Worm (Caenorhabditis elegans) whole organism, L4/young adult: ENCODE data around the gene str-263.
"Not testable (repeated sequence)": the region's sequence is repeated elsewhere in the genome, so short reads cannot be mapped to it uniquely, and the experiment has no call there.

Source experiments
- W03F9.2 ChIP-seq: fragments of 150-350 bp; optimal IDR thresholded peaks from 2 replicates; lab custom pipeline; 2014; ENCODE audit warnings: missing biosample characterization, missing genetic modification characterization
- dao-5 ChIP-seq: sonication (generic microtip); optimal IDR thresholded peaks from 2 replicates; lab custom pipeline; 2016; ENCODE audit warnings: missing genotype, missing genetic modification characterization, moderate library complexity, missing compliant biosample characterization
- him-1 ChIP-seq: sonication (generic microtip); optimal IDR thresholded peaks from 2 replicates; lab custom pipeline; 2016; ENCODE audit warnings: missing genotype, missing genetic modification reagents, missing genetic modification characterization, missing compliant biosample characterization

Gene str-263

DNA sequence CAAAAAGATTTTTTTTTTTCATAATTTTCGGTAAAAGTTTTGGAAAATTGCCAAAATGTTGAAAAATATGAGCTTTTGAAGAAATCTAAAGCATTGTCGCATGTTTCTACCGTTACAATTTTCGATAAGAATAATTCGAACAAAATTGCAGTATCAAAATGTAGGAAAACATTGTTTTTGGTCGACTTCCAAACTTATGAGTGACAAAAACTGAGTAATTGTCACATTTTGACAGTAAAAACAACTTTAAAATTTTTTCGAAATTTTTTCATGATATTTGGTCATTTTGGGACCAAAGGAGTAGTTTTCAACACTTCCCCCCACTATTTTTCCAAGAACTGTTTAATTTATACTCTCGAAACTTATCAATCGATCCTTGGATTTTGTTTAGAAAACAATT is 18.4 kb upstream of the str-263 start, which contains the start of gene fbxa-139:
Gene fbxa-139 (minus strand): TSS at position 101 of the 400 bp plus-strand sequence.
- TF ChIP-seq him-1 (tag; lab: Kevin White, UChicago) = no peak
- no peak for TF ChIP-seq dao-5 (tag; lab: Kevin White, UChicago)

DNA sequence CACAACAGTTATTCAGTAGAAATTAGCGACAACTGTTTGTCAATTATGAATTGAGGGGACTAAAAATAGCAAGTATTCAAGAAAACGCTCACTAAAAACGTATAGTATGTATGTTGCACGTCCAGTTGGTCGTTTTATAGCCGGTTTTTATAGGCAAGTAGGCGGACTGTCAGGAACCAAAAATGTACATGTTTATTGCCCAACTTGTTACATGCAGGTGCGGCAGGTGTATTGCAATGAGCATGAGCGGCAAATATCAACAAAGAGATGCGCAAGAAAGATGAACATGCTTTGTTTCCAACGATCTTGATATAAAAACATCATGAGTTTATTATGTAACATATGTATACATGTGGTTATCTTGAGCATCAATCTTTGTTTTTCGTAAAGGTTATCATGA is 13.2 kb upstream of the str-263 start, which contains the start of gene B0391.14:
Gene B0391.14 (minus strand): TSS at position 101 of the 400 bp plus-strand sequence.
- TF ChIP-seq dao-5, W03F9.2, him-1 (tag; lab: Kevin White, UChicago): not testable (repeated sequence)

DNA sequence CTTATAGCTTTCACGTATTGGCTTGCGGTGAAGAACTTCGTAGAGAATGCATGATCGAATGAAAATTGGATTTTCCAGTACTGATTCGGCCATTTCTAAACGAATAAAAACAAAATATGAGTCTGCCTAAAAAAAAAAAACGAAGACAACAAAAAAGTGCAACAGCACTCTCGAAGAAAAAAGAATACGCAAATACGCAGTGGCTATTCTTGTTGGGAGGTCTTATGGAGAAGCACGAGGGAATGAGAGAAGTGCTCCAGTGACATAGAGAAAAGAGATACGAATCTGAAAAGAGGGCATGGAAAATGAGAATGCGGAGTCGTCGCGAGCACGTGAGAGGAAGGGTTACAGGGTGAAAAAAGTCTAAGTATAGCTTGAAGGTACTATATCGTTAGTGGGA is 10.7 kb upstream of the str-263 start, which contains the start of gene fbxa-152:
Gene fbxa-152 (minus strand): TSS at position 101 of the 400 bp plus-strand sequence.
- TF ChIP-seq dao-5 (tag; lab: Kevin White, UChicago) = no peak
- no peak for TF ChIP-seq W03F9.2 (tag; lab: Kevin White, UChicago)
- TF ChIP-seq him-1 (tag; lab: Kevin White, UChicago) = no peak

DNA sequence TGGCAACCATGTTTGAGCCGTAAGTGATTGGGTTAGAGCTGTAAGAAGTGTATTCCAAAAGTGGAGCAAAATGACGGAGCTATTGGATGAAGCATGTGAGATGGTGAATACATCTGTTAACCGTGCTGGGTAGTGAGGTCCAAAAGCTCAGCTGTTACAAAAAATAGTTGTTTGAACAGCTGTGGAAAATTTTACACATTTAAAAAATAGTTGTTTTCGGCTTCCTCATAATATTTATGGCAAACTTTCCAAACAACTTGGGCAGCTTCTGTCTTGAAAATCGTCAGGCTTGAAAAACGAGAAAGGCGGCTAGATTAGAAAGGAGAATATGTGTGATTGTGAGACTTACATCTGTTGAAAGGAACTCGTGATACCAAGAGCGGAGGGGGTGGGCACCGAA is 7.9 kb upstream of the str-263 start, which contains the start of gene fbxa-154:
Gene fbxa-154 (minus strand): TSS at position 101 of the 400 bp plus-strand sequence.
- no peak for TF ChIP-seq him-1 (tag; lab: Kevin White, UChicago)
- TF ChIP-seq W03F9.2 (tag; lab: Kevin White, UChicago) = no peak
- TF ChIP-seq dao-5 (tag; lab: Kevin White, UChicago) = no peak

DNA sequence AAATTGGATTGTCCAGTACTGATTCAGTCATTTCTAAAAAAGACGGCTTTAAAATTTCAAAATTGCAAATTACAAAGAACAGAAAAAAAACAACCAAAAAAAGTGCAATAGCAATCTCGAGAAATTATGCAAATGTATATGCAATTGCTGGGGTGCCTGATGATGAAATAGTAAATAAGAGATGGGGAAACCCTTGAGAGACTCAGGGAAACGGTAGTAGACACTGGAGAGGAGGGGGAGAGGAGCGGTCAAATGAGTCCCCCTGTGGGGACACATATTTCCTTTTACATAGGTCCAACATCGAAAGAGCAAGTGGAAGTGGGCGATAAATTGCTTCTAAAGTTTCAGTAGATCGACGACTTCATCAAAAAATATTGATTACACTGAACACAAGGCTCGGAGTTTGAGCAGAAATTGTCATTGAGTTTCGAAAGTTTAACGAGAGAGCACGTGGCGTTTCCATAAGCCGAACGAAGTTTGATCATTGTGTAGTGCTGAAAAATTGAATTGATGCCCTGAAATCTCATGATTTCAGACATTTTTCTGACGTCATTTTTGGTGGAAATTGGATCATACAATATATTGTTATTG is 2.5 kb upstream of the str-263 start, which contains the start of the genes fbxa-153 and str-12:
Gene fbxa-153 (minus strand): TSS at position 35 of the 591 bp plus-strand sequence.
Gene str-12 (plus strand): TSS at position 541 of the 591 bp plus-strand sequence.
- no peak for TF ChIP-seq dao-5 (tag; lab: Kevin White, UChicago)
- no peak for TF ChIP-seq him-1 (tag; lab: Kevin White, UChicago)
- no peak for TF ChIP-seq W03F9.2 (tag; lab: Kevin White, UChicago)

DNA sequence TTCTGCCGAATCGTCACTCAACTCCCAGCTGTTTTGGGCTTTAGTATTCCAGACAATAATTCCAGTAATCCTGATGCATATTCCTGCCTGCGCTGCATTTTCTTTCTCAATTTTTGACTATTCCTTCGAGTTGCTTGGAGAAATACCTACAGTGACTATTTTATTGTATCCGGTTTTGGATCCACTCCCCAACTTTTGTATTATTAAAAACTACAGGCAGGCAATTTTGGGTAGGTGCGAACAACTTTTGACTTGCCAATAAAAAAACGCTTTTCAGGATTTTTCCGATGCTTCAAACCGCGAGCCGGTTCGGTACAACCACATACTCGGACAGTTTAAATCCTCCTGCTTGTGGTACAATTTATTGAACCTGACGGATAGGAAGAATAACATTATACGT is 1.5 kb downstream of the str-263 start:
- no peak for TF ChIP-seq him-1 (tag; lab: Kevin White, UChicago)
- no peak for TF ChIP-seq dao-5 (tag; lab: Kevin White, UChicago)
- TF ChIP-seq W03F9.2 (tag; lab: Kevin White, UChicago) = no peak

DNA sequence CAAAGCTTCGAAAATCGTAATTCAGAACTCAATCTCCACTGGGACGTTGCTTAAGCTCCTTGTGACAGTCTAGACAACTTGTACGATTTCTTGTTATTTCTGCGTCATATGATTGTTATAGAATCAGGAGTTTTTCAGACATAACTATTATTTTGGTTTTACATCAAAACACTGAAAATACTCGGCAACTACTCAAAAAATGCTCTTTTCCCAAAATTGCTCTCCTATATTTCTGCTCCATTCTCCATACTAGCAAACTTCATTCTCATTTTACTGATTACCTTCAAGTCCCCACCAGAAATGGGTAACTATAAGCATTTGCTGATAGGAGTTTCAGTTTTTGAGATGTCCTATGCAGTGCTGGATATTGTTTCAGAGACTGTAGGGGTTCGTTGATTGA is 8.5 kb downstream of the str-263 start, which contains the start of gene C55A1.1:
Gene C55A1.1 (plus strand): TSS at position 301 of the 400 bp plus-strand sequence.
- TF ChIP-seq him-1 (tag; lab: Kevin White, UChicago) (no peak), W03F9.2 (tag; lab: Kevin White, UChicago) (no peak), dao-5 (tag; lab: Kevin White, UChicago) (no peak)

DNA sequence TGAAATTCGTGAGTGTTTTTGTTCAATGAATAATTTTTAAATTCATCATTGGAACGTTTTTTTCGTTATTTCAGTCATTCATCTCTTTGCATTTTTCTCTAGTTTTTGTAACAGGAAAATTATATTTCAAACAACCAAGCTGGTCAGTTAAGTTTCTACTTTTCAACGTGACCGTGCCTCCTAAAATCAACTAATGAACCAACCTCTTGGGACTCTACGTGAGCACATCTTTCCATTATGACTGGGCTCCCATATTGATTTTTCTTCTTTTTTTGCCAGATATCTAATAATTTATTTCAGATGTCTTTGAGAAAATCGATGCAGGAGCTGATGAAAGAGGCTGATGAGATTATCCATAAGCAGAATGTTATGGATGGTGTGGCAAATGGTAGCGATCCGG is 12.6 kb downstream of the str-263 start, which contains the start of gene C55A1.11:
Gene C55A1.11 (plus strand): TSS at position 301 of the 400 bp plus-strand sequence.
- TF ChIP-seq W03F9.2 (tag; lab: Kevin White, UChicago) (no peak), dao-5 (tag; lab: Kevin White, UChicago) (no peak), him-1 (tag; lab: Kevin White, UChicago) (no peak)

DNA sequence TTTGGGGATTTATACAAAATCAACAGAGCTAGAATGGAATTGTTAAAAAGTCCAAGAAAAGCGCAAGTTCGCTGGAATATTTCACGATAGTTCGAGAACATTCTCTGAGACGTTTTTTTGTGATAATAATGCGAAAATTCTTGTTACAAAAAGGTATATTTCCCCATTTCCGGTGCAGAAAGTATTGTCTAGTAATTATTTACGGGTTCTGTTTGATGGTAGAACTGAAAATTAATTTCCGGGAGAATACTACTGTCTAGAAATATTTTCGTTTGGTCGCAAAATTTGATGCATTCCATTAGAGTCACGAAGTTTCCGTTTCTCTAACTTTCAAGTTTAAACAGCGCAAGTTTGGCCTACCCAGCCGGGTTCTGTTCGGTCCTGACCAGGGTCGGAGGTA is 16.6 kb downstream of the str-263 start, which contains the start of gene str-248:
Gene str-248 (minus strand): TSS at position 101 of the 400 bp plus-strand sequence.
- TF ChIP-seq him-1 (tag; lab: Kevin White, UChicago) (no peak), W03F9.2 (tag; lab: Kevin White, UChicago) (no peak)

DNA sequence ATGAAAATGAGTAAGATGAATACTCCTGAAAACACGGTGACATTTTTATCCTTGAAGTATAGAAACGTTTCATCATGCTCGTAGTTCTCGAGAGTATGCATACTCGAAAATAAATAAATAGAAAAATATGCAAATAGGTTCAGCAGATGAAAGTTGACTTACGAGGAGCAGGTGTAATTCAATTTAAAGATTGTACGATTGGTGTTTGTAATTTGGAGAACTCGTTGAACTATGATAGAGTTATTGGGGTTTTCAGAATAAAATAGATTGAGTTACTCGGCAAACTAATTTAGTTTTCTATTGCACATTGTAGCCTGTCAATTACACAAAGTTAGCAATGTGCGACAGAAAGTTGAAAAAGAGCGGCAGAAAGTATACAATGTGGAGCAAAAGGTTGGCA is 25.9 kb downstream of the str-263 start, which contains the start of gene srz-44:
Gene srz-44 (minus strand): TSS at position 101 of the 400 bp plus-strand sequence.
- TF ChIP-seq W03F9.2 (tag; lab: Kevin White, UChicago) (no peak), him-1 (tag; lab: Kevin White, UChicago) (no peak), dao-5 (tag; lab: Kevin White, UChicago) (no peak)

DNA sequence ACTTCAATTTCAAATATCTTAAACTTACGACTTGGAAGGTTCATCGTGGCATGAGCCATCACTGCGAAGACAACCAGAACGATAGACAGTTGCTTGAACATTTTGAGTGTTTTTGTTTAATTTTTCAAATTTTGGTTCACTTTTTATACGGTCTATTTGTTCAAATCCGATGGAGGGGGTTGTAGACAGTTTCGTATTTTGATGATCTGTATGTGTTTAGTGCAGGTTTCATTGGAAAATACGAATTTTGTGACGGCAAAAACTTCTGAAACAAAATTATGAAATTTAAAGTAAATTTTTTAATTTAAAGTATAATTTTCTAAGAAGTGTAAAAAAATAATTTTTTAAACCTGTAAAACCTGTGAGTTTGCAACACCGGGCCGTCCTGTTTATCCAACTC is 30.2 kb downstream of the str-263 start, which contains the start of gene C55A1.4:
Gene C55A1.4 (minus strand): TSS at position 101 of the 400 bp plus-strand sequence.
- not testable (repeated sequence) for TF ChIP-seq him-1, W03F9.2, dao-5 (tag; lab: Kevin White, UChicago)

DNA sequence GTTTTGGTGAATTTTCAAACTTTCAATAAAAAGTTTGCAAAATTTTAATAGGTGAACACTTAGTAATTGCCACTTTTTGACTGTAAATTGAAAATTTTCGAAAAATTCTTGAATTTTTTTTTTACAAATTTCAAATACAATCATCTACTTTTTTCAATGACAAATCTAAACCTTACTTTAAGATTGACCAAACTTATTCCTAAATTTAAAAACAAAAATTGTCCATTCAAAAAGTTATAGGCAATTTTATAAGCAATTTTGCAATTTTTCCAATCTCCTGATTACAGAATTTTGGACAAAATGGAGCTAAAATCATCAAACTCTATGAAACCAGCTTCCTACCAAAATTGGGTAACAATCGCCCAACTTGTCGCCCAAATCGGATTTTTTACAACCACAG is 31.6 kb downstream of the str-263 start, which contains the start of gene str-23:
Gene str-23 (plus strand): TSS at position 301 of the 400 bp plus-strand sequence.
- TF ChIP-seq him-1 (tag; lab: Kevin White, UChicago) (no peak), dao-5 (tag; lab: Kevin White, UChicago) (no peak), W03F9.2 (tag; lab: Kevin White, UChicago) (no peak)

DNA sequence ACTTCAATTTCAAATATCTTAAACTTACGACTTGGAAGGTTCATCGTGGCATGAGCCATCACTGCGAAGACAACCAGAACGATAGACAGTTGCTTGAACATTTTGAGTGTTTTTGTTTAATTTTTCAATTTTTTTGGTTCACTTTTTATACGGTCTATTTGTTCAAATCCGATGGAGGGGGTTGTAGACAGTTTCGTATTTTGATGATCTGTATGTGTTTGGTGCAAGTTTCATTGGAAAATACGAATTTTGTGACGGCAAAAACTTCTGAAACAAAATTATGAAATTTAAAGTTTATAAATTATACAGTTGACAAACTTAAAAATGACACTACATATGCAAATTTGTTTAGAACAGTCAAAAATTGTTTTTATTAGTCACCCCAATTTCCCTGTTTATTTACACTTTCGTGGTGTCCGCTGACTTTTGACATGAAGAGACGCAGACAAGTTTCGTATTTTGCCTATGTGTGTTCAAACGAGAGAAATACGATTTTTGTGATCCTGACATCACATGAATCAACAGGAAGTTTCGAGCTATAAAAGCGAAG is 34.6 kb downstream of the str-263 start, which contains the start of the genes C55A1.7 and C55A1.6:
Gene C55A1.7 (minus strand): TSS at position 101 of the 550 bp plus-strand sequence.
Gene C55A1.6 (plus strand): TSS at position 500 of the 550 bp plus-strand sequence.
- TF ChIP-seq dao-5, W03F9.2, him-1 (tag; lab: Kevin White, UChicago): not testable (repeated sequence)
